Worm (Caenorhabditis elegans): Measurements from ENCODE around the gene R09B5.11.

The R09B5.11 gene

DNA sequence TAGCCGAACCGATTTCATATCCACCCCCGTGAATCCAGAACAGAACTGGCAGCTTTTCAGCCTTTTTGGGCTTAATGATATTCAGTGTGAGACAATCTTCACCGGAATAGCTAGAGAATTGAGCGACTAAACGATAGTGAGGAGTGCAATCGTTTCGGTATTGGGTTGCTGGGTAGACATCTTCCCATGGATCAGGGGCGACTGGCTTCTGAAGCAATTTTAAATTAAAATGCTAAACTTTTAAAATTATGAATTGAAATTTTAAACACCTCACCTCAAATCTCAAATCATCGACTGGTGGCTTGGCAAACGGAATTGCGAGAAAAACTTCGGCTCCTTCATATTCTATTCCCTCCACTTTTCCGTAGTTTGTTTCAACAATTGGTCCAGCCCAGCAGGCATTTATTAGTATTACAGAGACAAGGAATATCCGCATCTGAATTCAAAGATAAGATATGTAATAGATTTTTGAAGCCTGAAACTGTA, 7.3 kb upstream of the R09B5.11 start, which contains the start of gene ges-1:
Gene ges-1 (minus strand): TSS at position 436 of the 486 bp plus-strand sequence.
- TF ChIP-seq snpc-4 (tag; optimal IDR thresholded peaks at IDR 0.05) = no peak
- no peak for TF ChIP-seq F13H6.1 (tag; optimal IDR thresholded peaks at IDR 0.05)
- TF ChIP-seq skn-1 (tag; optimal IDR thresholded peaks at IDR 0.05) = no peak
- no peak for TF ChIP-seq gmeb-1 (tag; optimal IDR thresholded peaks at IDR 0.05)
- no peak for TF ChIP-seq sem-4 (tag; optimal IDR thresholded peaks at IDR 0.05)
- TF ChIP-seq C34F6.9 (tag; optimal IDR thresholded peaks at IDR 0.05) = no peak
- TF ChIP-seq nhr-6 (tag; optimal IDR thresholded peaks at IDR 0.05) = no peak
- TF ChIP-seq unc-55 (GFP tag; optimal IDR thresholded peaks at IDR 0.05) = no peak
- TF ChIP-seq dmd-4 (tag; optimal IDR thresholded peaks at IDR 0.05) = no peak
- TF ChIP-seq crh-2 (tag; optimal IDR thresholded peaks at IDR 0.05) = no peak

DNA sequence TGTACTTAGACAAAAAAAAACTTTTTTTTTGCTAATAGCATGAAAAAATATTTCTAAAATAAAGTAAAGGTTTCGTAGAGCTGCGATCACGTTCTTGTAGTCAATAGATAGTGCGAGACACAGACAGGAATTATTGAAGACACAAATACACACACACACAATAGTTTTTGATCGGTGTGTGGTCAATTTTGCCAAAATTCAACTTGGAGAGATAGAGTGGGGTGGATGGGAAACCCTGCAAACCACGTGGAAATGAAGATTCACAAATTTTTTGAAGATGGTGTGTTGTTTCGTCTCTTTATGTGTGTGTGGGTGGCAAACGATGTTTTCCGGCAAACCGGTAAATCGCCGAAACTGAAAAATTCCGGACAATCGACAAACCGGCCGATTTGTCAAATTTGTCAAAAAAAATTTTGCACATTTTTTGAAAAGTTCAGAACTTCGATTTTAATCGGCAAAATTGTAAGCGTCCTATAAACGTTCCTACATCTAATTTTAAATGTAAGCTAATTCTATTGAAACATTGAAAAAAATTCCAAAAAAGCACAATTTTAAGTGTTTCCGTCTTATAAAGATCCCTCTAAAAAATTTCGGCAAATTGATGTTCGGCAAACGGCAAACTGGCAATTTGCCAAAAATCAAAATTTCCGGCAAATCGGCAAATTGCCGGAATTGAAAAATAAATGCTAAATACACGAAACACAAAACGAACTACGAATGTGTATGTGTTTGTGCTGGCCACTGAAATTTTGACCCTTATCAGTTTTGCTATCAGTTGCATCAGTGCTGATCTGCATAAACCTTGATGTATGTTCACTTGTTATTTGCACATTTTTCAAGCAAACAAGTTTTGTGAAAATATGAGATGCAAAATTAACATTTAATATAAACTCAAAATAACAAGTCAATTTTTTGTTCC, 6.2 kb upstream of the R09B5.11 start:
- TF ChIP-seq fos-1 (tag; optimal IDR thresholded peaks at IDR 0.05) (peak; percentile 18), gmeb-1 (tag; optimal IDR thresholded peaks at IDR 0.05) (peak; percentile 98), sma-9 (GFP tag; optimal IDR thresholded peaks at IDR 0.05) (no peak), sma-9 (tag; optimal IDR thresholded peaks at IDR 0.05) (no peak)

DNA sequence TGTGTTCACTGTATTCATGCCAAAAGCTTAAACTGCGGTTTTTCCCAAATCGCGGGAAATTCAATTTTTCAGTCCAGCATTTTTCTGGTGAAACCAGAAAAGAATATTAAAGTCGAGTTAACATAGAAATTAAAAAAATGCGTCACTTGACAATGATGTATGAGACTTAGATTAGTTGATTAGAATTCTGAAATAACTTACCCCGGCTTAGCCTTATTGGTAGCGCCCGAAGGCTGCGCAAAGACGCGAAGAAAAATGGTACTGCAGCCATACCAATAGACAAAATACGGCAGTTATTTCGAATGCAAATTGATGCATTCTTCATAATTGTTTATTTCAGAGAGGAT, 5.6 kb upstream of the R09B5.11 start:
- no peak for TF ChIP-seq unc-39 (tag; optimal IDR thresholded peaks at IDR 0.05)

DNA sequence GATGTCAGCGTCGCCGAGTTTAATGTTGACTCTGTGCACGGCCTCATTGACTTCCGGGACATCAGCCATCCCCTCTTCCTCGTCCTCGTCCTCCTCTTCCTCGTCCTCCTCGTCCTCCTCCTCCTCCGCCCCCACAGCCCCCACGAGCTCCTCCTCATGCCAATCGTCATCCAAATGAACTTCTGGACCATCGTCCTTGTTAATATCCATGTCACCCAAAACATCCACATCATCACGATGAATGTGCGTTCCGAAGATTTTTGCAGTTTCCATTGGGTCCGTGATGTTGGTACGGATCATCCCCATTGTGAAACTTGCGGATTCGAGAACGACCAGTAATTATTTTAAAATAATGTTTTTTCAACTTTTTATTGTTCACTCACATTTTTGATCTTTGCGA, 4.6 kb upstream of the R09B5.11 start:
- TF ChIP-seq mab-5 (tag; optimal IDR thresholded peaks at IDR 0.05) = no peak
- TF ChIP-seq gmeb-1 (tag; optimal IDR thresholded peaks at IDR 0.05) = peak; percentile 54

DNA sequence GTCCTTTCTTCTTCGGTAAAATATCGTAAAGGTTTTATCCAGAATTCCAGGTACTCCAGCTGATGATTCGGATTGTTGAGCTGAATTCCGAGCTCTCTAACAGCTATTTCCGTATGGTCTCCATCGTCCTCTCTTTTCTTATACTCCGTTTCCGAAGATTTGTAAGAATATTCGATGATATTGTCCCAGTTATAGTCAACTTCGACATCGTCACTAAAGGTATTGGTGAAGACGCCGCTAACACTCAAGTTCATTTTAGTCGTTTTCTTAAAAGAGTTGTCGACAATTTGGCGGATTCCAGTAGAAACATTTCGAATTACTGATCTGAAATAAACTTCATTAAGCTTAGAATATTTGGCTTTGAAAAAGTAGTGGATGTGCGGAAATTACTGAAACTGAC, 3.9 kb upstream of the R09B5.11 start:
- peak; percentile 13 for TF ChIP-seq gmeb-1 (tag; optimal IDR thresholded peaks at IDR 0.05)
- no peak for TF ChIP-seq alr-1 (tag; optimal IDR thresholded peaks at IDR 0.05)
- TF ChIP-seq mdl-1 (tag; optimal IDR thresholded peaks at IDR 0.05) = no peak

DNA sequence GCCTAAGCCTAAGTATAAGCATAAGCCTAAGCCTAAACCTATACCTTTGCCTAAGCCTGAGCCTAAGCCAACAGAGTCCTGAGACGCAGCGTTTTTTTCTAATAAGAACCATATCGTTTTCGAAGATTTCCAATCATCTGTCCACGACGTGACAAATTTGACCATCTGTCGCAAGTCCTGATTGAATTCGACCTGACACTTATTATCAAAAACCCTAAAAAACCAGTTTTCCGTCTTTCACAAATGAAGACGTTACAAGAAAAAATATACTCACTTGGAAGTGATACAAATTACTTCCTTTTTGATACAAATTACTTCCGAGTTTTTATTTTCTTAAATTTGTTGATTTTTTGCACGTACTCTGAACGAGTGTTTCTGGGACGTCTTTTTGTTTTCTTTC, 800 bp upstream of the R09B5.11 start:
- TF ChIP-seq ceh-16 (tag; optimal IDR thresholded peaks at IDR 0.05) = no peak
- peak; percentile 10 for TF ChIP-seq nhr-25 (tag; optimal IDR thresholded peaks at IDR 0.05)

DNA sequence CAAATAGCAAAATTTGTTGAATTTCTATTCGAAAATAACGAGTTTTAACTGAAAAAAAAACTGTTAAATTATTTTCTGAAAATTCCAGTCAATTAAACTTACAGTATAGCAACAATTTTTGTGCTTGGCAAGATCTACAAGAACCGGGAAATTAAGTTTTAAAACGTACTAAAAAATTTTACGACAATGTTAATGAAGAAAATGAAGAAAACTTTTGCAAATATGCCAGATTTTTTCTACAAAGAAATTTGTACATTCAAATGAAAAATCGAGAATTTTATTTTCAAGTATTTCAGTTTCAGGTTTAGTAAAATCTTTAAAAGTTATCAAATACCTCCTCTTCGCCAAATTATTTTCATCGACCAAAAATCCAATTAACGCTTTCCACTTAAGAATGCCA, 3.0 kb downstream of the R09B5.11 start, which contains the start of gene cnc-11:
Gene cnc-11 (plus strand): TSS at position 301 of the 400 bp plus-strand sequence.
- TF ChIP-seq nhr-6 (tag; optimal IDR thresholded peaks at IDR 0.05) = no peak
- TF ChIP-seq ztf-4 (tag; optimal IDR thresholded peaks at IDR 0.05) = no peak
- no peak for TF ChIP-seq dmd-4 (tag; optimal IDR thresholded peaks at IDR 0.05)
- TF ChIP-seq elt-3 (tag; optimal IDR thresholded peaks at IDR 0.05) = no peak
- no peak for TF ChIP-seq unc-62 (GFP tag; optimal IDR thresholded peaks at IDR 0.05)
- TF ChIP-seq lsy-2 (tag; optimal IDR thresholded peaks at IDR 0.05) = no peak
- no peak for TF ChIP-seq ceh-82 (tag; optimal IDR thresholded peaks at IDR 0.05)
- TF ChIP-seq peb-1 (tag; optimal IDR thresholded peaks at IDR 0.05) = no peak
- no peak for TF ChIP-seq alr-1 (tag; optimal IDR thresholded peaks at IDR 0.05)
- no peak for TF ChIP-seq lin-13 (GFP tag; optimal IDR thresholded peaks at IDR 0.05)
- TF ChIP-seq F13H6.1 (tag; optimal IDR thresholded peaks at IDR 0.05) = no peak
- no peak for TF ChIP-seq unc-39 (tag; optimal IDR thresholded peaks at IDR 0.05)
- TF ChIP-seq sma-3 (GFP tag; optimal IDR thresholded peaks at IDR 0.05) = no peak

DNA sequence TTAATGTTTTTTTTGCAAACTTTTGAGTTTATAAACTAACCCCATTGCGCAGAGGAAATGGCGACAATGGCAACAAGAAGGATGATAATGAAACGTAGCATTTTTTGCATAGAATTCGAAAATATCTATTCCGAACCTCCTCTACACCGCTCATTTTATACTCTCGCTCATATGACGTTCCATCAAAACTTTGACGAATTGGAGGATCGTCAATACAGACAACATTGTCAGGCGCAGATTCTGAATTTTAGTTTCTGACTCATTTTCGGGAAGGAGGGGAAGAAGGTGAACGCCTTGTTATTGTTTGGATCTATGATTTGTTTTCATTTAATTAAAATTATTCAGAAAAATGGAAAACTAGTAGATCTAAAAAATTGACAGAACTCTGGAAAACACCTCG, 5.2 kb downstream of the R09B5.11 start, which contains the start of gene cnc-1:
Gene cnc-1 (minus strand): TSS at position 101 of the 400 bp plus-strand sequence.
- TF ChIP-seq nhr-23 (tag; optimal IDR thresholded peaks at IDR 0.05) = no peak
- TF ChIP-seq nhr-12 (tag; optimal IDR thresholded peaks at IDR 0.05) = no peak
- TF ChIP-seq ztf-4 (tag; optimal IDR thresholded peaks at IDR 0.05) = no peak
- TF ChIP-seq R02D3.7 (tag; optimal IDR thresholded peaks at IDR 0.05) = no peak
- TF ChIP-seq nhr-6 (tag; optimal IDR thresholded peaks at IDR 0.05) = no peak
- no peak for TF ChIP-seq sma-3 (GFP tag; optimal IDR thresholded peaks at IDR 0.05)
- no peak for TF ChIP-seq egl-27 (tag; optimal IDR thresholded peaks at IDR 0.05)
- no peak for TF ChIP-seq lin-13 (GFP tag; optimal IDR thresholded peaks at IDR 0.05)
- TF ChIP-seq elt-1 (tag; optimal IDR thresholded peaks at IDR 0.05) = no peak
- no peak for TF ChIP-seq ceh-82 (tag; optimal IDR thresholded peaks at IDR 0.05)
- no peak for TF ChIP-seq nhr-129 (tag; optimal IDR thresholded peaks at IDR 0.05)
- TF ChIP-seq mbf-1 (tag; optimal IDR thresholded peaks at IDR 0.05) = no peak
- no peak for TF ChIP-seq crh-2 (tag; optimal IDR thresholded peaks at IDR 0.05)
- TF ChIP-seq lin-11 (tag; optimal IDR thresholded peaks at IDR 0.05) = no peak
- TF ChIP-seq Y55F3AM.14 (GFP tag; optimal IDR thresholded peaks at IDR 0.05) = no peak
- no peak for TF ChIP-seq dmd-4 (tag; optimal IDR thresholded peaks at IDR 0.05)
- TF ChIP-seq sma-9 (GFP tag; optimal IDR thresholded peaks at IDR 0.05) = no peak
- TF ChIP-seq sma-9 (tag; optimal IDR thresholded peaks at IDR 0.05) = no peak
- no peak for TF ChIP-seq snpc-4 (tag; optimal IDR thresholded peaks at IDR 0.05)
- no peak for TF ChIP-seq skn-1 (tag; optimal IDR thresholded peaks at IDR 0.05)
- no peak for TF ChIP-seq lin-39 (tag; optimal IDR thresholded peaks at IDR 0.05)
